Fruit fly (Drosophila melanogaster) whole organism, embryonic: ENCODE measurements around the gene GstD7.

ENCODE experiments used
- CG12391 ChIP-seq: fragments of 200-800 bp; sonication (Bioruptor generic); optimal IDR thresholded peaks from 3 replicates; lab custom pipeline; 2018; ENCODE audit warnings: missing biosample characterization, mild to moderate bottlenecking, missing genetic modification characterization, moderate library complexity
- CG3847 ChIP-seq: fragments of 200-800 bp; sonication (Bioruptor generic); IDR thresholded peaks from 2 replicates; pipeline ENCODE4 v1.3.6; 2022; ENCODE audit warnings: missing biosample characterization, missing genetic modification characterization
- CG5953 ChIP-seq: fragments of 200-800 bp; sonication (Bioruptor generic); IDR thresholded peaks from 2 replicates; pipeline ENCODE4 v1.3.6; 2022; ENCODE audit warnings: missing biosample characterization, missing genetic modification characterization
- bab2 ChIP-seq: fragments of 200-800 bp; sonication (Bioruptor generic); optimal IDR thresholded peaks from 2 replicates; lab custom pipeline; 2016; ENCODE audit warnings: missing biosample characterization, missing genetic modification characterization
- bsh ChIP-seq, 2 experiments: fragments of 200-800 bp; sonication (Bioruptor generic); optimal IDR thresholded peaks; 2 replicates each; lab custom pipeline; 2017 to 2018; ENCODE audit warnings: mild to moderate bottlenecking in 2 of 2, missing biosample characterization in 2 of 2, missing genetic modification characterization in 2 of 2, moderate library complexity in 1 of 2
- dan ChIP-seq: fragments of 200-800 bp; sonication (Bioruptor generic); IDR thresholded peaks from 2 replicates; pipeline ENCODE4 v1.3.6; 2022; ENCODE audit warnings: missing biosample characterization, missing genetic modification characterization
- grau ChIP-seq: fragments of 200-800 bp; optimal IDR thresholded peaks from 3 replicates; lab custom pipeline; 2019; ENCODE audit warnings: missing biosample characterization, mild to moderate bottlenecking, missing genetic modification characterization, moderate library complexity
- ranshi ChIP-seq: fragments of 200-800 bp; sonication (Bioruptor generic); IDR thresholded peaks from 2 replicates; pipeline ENCODE4 v1.3.6; 2022; ENCODE audit warnings: missing biosample characterization, missing genetic modification characterization
- scrt ChIP-seq: fragments of 200-800 bp; sonication (Bioruptor generic); optimal IDR thresholded peaks from 2 replicates; lab custom pipeline; 2018; ENCODE audit warnings: missing biosample characterization, mild to moderate bottlenecking, missing genetic modification characterization, moderate library complexity

- TF ChIP-seq CG5953 (GFP tag; lab: Robert Waterston, UW) (no peak), CG3847 (no peak), ranshi (GFP tag; lab: Robert Waterston, UW) (no peak), dan (GFP tag; lab: Robert Waterston, UW) (no peak), scrt (GFP tag; lab: Kevin White, UChicago) (no peak), bab2 (no peak), CG12391 (tag; lab: Kevin White, UChicago) (no peak), grau (tag; lab: Kevin White, UChicago) (no peak), bsh (GFP tag; optimal IDR thresholded peaks at IDR 0.05; lab: Kevin White, UChicago) (no peak)
Measured at dm6 chr3R:12383784-12384183, 5.5 kb downstream of the GstD7 start.
